Fruit fly (Drosophila melanogaster) whole organism, prepupa: ENCODE results near the gene AdipoR.

Experiments
- Blimp-1 ChIP-seq: fragments of 200-800 bp; sonication (Bioruptor generic); optimal IDR thresholded peaks from 3 replicates; lab custom pipeline; 2017; ENCODE audit warnings: missing biosample characterization, missing genetic modification characterization, mild to moderate bottlenecking, moderate library complexity, missing genetic modification reagents
- CG10631 ChIP-seq: fragments of 200-800 bp; sonication (Bioruptor generic); optimal IDR thresholded peaks from 2 replicates; lab custom pipeline; 2016; ENCODE audit warnings: missing biosample characterization, missing genetic modification characterization
- CG11294 ChIP-seq: fragments of 200-800 bp; sonication (Bioruptor generic); IDR thresholded peaks from 2 replicates; pipeline ENCODE4 v1.3.6; 2022; ENCODE audit warnings: missing biosample characterization, missing genetic modification characterization
- CG1621 ChIP-seq: fragments of 200-800 bp; sonication (Bioruptor generic); optimal IDR thresholded peaks from 3 replicates; lab custom pipeline; 2018; ENCODE audit warnings: missing biosample characterization, mild to moderate bottlenecking, missing genetic modification characterization
- CG16779 ChIP-seq: fragments of 200-800 bp; sonication (Bioruptor generic); optimal IDR thresholded peaks from 3 replicates; lab custom pipeline; 2017; ENCODE audit warnings: missing biosample characterization, mild to moderate bottlenecking, missing genetic modification characterization
- CG32006 ChIP-seq: fragments of 200-800 bp; sonication (Bioruptor generic); optimal IDR thresholded peaks from 3 replicates; lab custom pipeline; 2017; ENCODE audit warnings: missing biosample characterization, mild to moderate bottlenecking, missing genetic modification characterization
- CG34406 ChIP-seq: fragments of 200-800 bp; sonication (Bioruptor generic); optimal IDR thresholded peaks from 3 replicates; lab custom pipeline; 2016; ENCODE audit warnings: missing biosample characterization, missing genetic modification characterization
- CG4318 ChIP-seq: fragments of 200-800 bp; sonication (Bioruptor generic); optimal IDR thresholded peaks from 3 replicates; lab custom pipeline; 2017; ENCODE audit warnings: missing biosample characterization, mild to moderate bottlenecking, missing genetic modification characterization
- CG6163 ChIP-seq: fragments of 200-800 bp; sonication (Bioruptor generic); IDR thresholded peaks from 3 replicates; pipeline ENCODE4 v1.3.6; 2022; ENCODE audit warnings: missing biosample characterization, missing genetic modification characterization
- CG6808 ChIP-seq: fragments of 200-800 bp; sonication (Bioruptor generic); optimal IDR thresholded peaks from 3 replicates; lab custom pipeline; 2017; ENCODE audit warnings: missing biosample characterization, missing genetic modification characterization, mild to moderate bottlenecking, moderate library complexity, missing genetic modification reagents
- CG7368 ChIP-seq: fragments of 200-800 bp; sonication (Bioruptor generic); optimal IDR thresholded peaks from 3 replicates; lab custom pipeline; 2016; ENCODE audit warnings: missing biosample characterization, missing genetic modification characterization
- CG8119 ChIP-seq: fragments of 200-800 bp; sonication (Bioruptor generic); IDR thresholded peaks from 3 replicates; pipeline ENCODE4 v1.3.6; 2022; ENCODE audit warnings: missing biosample characterization, missing genetic modification characterization
- CG9139 ChIP-seq: fragments of 200-800 bp; sonication (Bioruptor generic); optimal IDR thresholded peaks from 3 replicates; lab custom pipeline; 2017; ENCODE audit warnings: missing biosample characterization, mild to moderate bottlenecking, missing genetic modification characterization
- Eip93F ChIP-seq: fragments of 200-800 bp; sonication (Bioruptor generic); optimal IDR thresholded peaks from 2 replicates; lab custom pipeline; 2016; ENCODE audit warnings: missing biosample characterization, mild to moderate bottlenecking, missing genetic modification characterization
- Ets96B ChIP-seq: fragments of 200-800 bp; optimal IDR thresholded peaks from 2 replicates; lab custom pipeline; 2019; ENCODE audit warnings: missing biosample characterization, mild to moderate bottlenecking, missing genetic modification characterization, moderate library complexity
- Gug ChIP-seq: fragments of 200-800 bp; sonication (Bioruptor generic); IDR thresholded peaks from 2 replicates; pipeline ENCODE4 v1.3.6; 2022; ENCODE audit warnings: missing biosample characterization, missing genetic modification characterization
- Hr38 ChIP-seq: sonication (Bioruptor generic); optimal IDR thresholded peaks from 2 replicates; lab custom pipeline; 2016; ENCODE audit warnings: missing biosample characterization, missing genetic modification characterization
- Hr4 ChIP-seq: fragments of 200-800 bp; sonication (Bioruptor generic); optimal IDR thresholded peaks from 3 replicates; lab custom pipeline; 2016; ENCODE audit warnings: missing biosample characterization, missing genetic modification characterization
- OdsH ChIP-seq: fragments of 200-800 bp; sonication (Bioruptor generic); optimal IDR thresholded peaks from 3 replicates; lab custom pipeline; 2016; ENCODE audit warnings: missing biosample characterization, missing genetic modification characterization
- Sox102F ChIP-seq: fragments of 200-800 bp; sonication (Bioruptor generic); optimal IDR thresholded peaks from 2 replicates; lab custom pipeline; 2016; ENCODE audit warnings: missing biosample characterization, mild to moderate bottlenecking, missing genetic modification characterization
- Sox15 ChIP-seq: fragments of 200-800 bp; sonication (Bioruptor generic); optimal IDR thresholded peaks from 3 replicates; lab custom pipeline; 2016; ENCODE audit warnings: missing biosample characterization, missing genetic modification characterization
- dsx ChIP-seq: fragments of 200-800 bp; optimal IDR thresholded peaks from 3 replicates; lab custom pipeline; 2019; ENCODE audit warnings: missing biosample characterization, mild to moderate bottlenecking, missing genetic modification characterization, moderate library complexity; ENCODE audit not compliant: poor library complexity, severe bottlenecking
- fd59A ChIP-seq: fragments of 200-800 bp; sonication (Bioruptor generic); optimal IDR thresholded peaks from 2 replicates; lab custom pipeline; 2017; ENCODE audit warnings: missing biosample characterization, mild to moderate bottlenecking, missing genetic modification characterization, missing genetic modification reagents
- fd85E ChIP-seq: fragments of 200-800 bp; sonication (Bioruptor generic); optimal IDR thresholded peaks from 3 replicates; lab custom pipeline; 2016; ENCODE audit warnings: missing biosample characterization, missing genetic modification characterization
- fkh ChIP-seq: fragments of 200-800 bp; sonication (Bioruptor generic); optimal IDR thresholded peaks from 3 replicates; lab custom pipeline; 2017; ENCODE audit warnings: missing biosample characterization, mild to moderate bottlenecking, missing genetic modification characterization, moderate library complexity
- lz ChIP-seq: fragments of 200-800 bp; sonication (Bioruptor generic); optimal IDR thresholded peaks from 3 replicates; lab custom pipeline; 2016; ENCODE audit warnings: missing biosample characterization, missing genetic modification characterization
- net ChIP-seq: fragments of 200-800 bp; sonication (Bioruptor generic); optimal IDR thresholded peaks from 3 replicates; lab custom pipeline; 2016; ENCODE audit warnings: missing biosample characterization, missing genetic modification characterization
- pdm3 ChIP-seq: fragments of 200-800 bp; sonication (Bioruptor generic); optimal IDR thresholded peaks from 3 replicates; lab custom pipeline; 2016; ENCODE audit warnings: missing biosample characterization, missing genetic modification characterization
- spab ChIP-seq: fragments of 200-800 bp; sonication (Bioruptor generic); optimal IDR thresholded peaks from 2 replicates; lab custom pipeline; 2017; ENCODE audit warnings: missing biosample characterization, mild to moderate bottlenecking, missing genetic modification characterization, missing genetic modification reagents
- ss ChIP-seq, 2 experiments: fragments of 200-800 bp; sonication (Bioruptor generic); optimal IDR thresholded peaks; 2 replicates in 1 of 2; 3 replicates in 1 of 2; lab custom pipeline; 2017 to 2018; ENCODE audit warnings: mild to moderate bottlenecking in 2 of 2, missing biosample characterization in 2 of 2, missing genetic modification characterization in 2 of 2, moderate library complexity in 1 of 2
- svp ChIP-seq: fragments of 200-800 bp; sonication (Bioruptor generic); peaks from one replicate; lab custom pipeline; 2016; ENCODE audit warnings: missing biosample characterization, missing genetic modification characterization
- topi ChIP-seq: fragments of 200-800 bp; sonication (Bioruptor generic); optimal IDR thresholded peaks from 3 replicates; lab custom pipeline; 2016; ENCODE audit warnings: missing biosample characterization, missing genetic modification characterization
- vri ChIP-seq: fragments of 200-800 bp; sonication (Bioruptor generic); optimal IDR thresholded peaks from 3 replicates; lab custom pipeline; 2016; ENCODE audit warnings: missing biosample characterization, mild to moderate bottlenecking, missing genetic modification characterization

The AdipoR gene

dm6 chr3R:22526353-22526907, 21.2 kb downstream of the AdipoR start (continued):
- TF ChIP-seq CG7368 (GFP tag; lab: Kevin White, UChicago), result no peak
- no peak for TF ChIP-seq Blimp-1 (GFP tag; lab: Kevin White, UChicago)
- no peak for TF ChIP-seq Sox102F (GFP tag; lab: Kevin White, UChicago)
- TF ChIP-seq Gug (GFP tag; lab: Robert Waterston, UW), result peak; percentile 29; the same call in 1 of the 2 replicates
- peak; percentile 48 for TF ChIP-seq pdm3 (GFP tag; lab: Kevin White, UChicago)
- TF ChIP-seq fd59A (GFP tag; lab: Kevin White, UChicago), result peak; percentile 21
- peak; percentile 35 for TF ChIP-seq CG4318 (GFP tag; lab: Kevin White, UChicago)
- TF ChIP-seq Hr4 (GFP tag; lab: Kevin White, UChicago), result peak; percentile 45
- TF ChIP-seq CG32006, result peak; percentile 67
- peak; percentile 30 for TF ChIP-seq CG9139 (GFP tag; lab: Kevin White, UChicago)
- TF ChIP-seq CG16779, result no peak
- peak; percentile 13 for TF ChIP-seq Sox15
- TF ChIP-seq CG6163 (GFP tag; lab: Robert Waterston, UW), result peak; percentile 56; the same call in 1 of the 3 replicates
- peak; percentile 8 for TF ChIP-seq CG6808 (GFP tag; lab: Kevin White, UChicago)
- no peak for TF ChIP-seq dsx
- TF ChIP-seq fd85E (GFP tag; lab: Kevin White, UChicago), result no peak
- TF ChIP-seq CG8119 (GFP tag; lab: Robert Waterston, UW), result no peak
- peak; percentile 28 for TF ChIP-seq OdsH (GFP tag; lab: Kevin White, UChicago)
- no peak for TF ChIP-seq Eip93F (GFP tag; lab: Kevin White, UChicago)
- peak; percentile 20 for TF ChIP-seq topi (GFP tag; lab: Kevin White, UChicago)
- peak; percentile 23 for TF ChIP-seq Ets96B (tag; lab: Kevin White, UChicago)
- no peak for TF ChIP-seq CG34406 (GFP tag; lab: Kevin White, UChicago)
- TF ChIP-seq Hr38, result no peak
- peak; percentile 8 for TF ChIP-seq CG1621 (tag; lab: Kevin White, UChicago)
- peak; percentile 35 to 61 for TF ChIP-seq ss (GFP tag; optimal IDR thresholded peaks at IDR 0.05; lab: Kevin White, UChicago)
- peak; percentile 52 for TF ChIP-seq CG10631 (GFP tag; lab: Kevin White, UChicago)
- TF ChIP-seq net (GFP tag; lab: Kevin White, UChicago), result peak; percentile 10
- TF ChIP-seq spab, result peak; percentile 49
- TF ChIP-seq, all 60 proteins: peak for 36

- TF ChIP-seq Hr38 (no peak), CG6163 (GFP tag; lab: Robert Waterston, UW) (0 out of 3 replicates have a peak, but pooled peaks have one; percentile 26), vri (GFP tag; lab: Kevin White, UChicago) (peak; percentile 2), fkh (GFP tag; lab: Kevin White, UChicago) (no peak), CG6808 (GFP tag; lab: Kevin White, UChicago) (peak; percentile 27), ss (GFP tag; optimal IDR thresholded peaks at IDR 0.05; lab: Kevin White, UChicago) (peak in 1 of 2 experiments; percentile 20), lz (peak; percentile 14)
Measured at dm6 chr3R:22525546-22526352, 21.9 kb downstream of the AdipoR start.

- peak; percentile 62 for TF ChIP-seq svp (GFP tag; lab: Kevin White, UChicago)
- no peak for TF ChIP-seq CG11294 (GFP tag; lab: Robert Waterston, UW)
- TF ChIP-seq, all 60 proteins: peak for 1
Measured at dm6 chr3R:22525073-22525413, 22.6 kb downstream of the AdipoR start.
